Fruit fly (Drosophila melanogaster): ENCODE data around the gene daed.

The daed gene

dm6 chr2L:2177969-2178809 lies 37.9 kb downstream of the daed start, which contains the start of gene aop (continued):
- TF ChIP-seq cg (GFP tag; optimal IDR thresholded peaks at IDR 0.05) = peak; percentile 84
- no peak for TF ChIP-seq CG10654 (GFP tag; optimal IDR thresholded peaks at IDR 0.05)
- TF ChIP-seq CG3726 (GFP tag; IDR thresholded peaks at IDR 0.05) = no peak
- TF ChIP-seq CG4707 (GFP tag; optimal IDR thresholded peaks at IDR 0.05) = no peak
- TF ChIP-seq sob (GFP tag; IDR thresholded peaks at IDR 0.05) = no peak
- TF ChIP-seq CG34422 (GFP tag; IDR thresholded peaks at IDR 0.05) = peak; percentile 58; the same call in 1 of the 3 replicates
- no peak for TF ChIP-seq CG9932 (GFP tag; IDR thresholded peaks at IDR 0.05)
- no peak for TF ChIP-seq Xbp1 (GFP tag; optimal IDR thresholded peaks at IDR 0.05)
- no peak for TF ChIP-seq MBD-R2 (GFP tag; IDR thresholded peaks at IDR 0.05)
- TF ChIP-seq CG34376 (GFP tag; optimal IDR thresholded peaks at IDR 0.05) = peak; percentile 32
- no peak for TF ChIP-seq CG9797 (GFP tag; optimal IDR thresholded peaks at IDR 0.05)
- TF ChIP-seq CG13775 (GFP tag; optimal IDR thresholded peaks at IDR 0.05) = no peak
- peak; percentile 19 for TF ChIP-seq CG33557 (GFP tag; optimal IDR thresholded peaks at IDR 0.05)
- TF ChIP-seq gsb (GFP tag; IDR thresholded peaks at IDR 0.05) = no peak
- TF ChIP-seq CG32532 (GFP tag; IDR thresholded peaks at IDR 0.05) = no peak; the same call in 1 of the 2 replicates
- peak; percentile 57 for TF ChIP-seq CG13894 (tag; optimal IDR thresholded peaks at IDR 0.05)
- no peak for TF ChIP-seq ERR (GFP tag; optimal IDR thresholded peaks at IDR 0.05)
- TF ChIP-seq CG31441 (GFP tag; IDR thresholded peaks at IDR 0.05) = peak; percentile 33; the same call in 1 of the 2 replicates
- peak; percentile 39 for TF ChIP-seq CG3838 (GFP tag; optimal IDR thresholded peaks at IDR 0.05)
- no peak for TF ChIP-seq Aef1 (GFP tag; IDR thresholded peaks at IDR 0.05)
- no peak for TF ChIP-seq ind (GFP tag; optimal IDR thresholded peaks at IDR 0.05)
- TF ChIP-seq Ssrp (tag; optimal IDR thresholded peaks at IDR 0.05) = no peak
- no peak for TF ChIP-seq CG11696 (GFP tag; IDR thresholded peaks at IDR 0.05)
- TF ChIP-seq CG14965 (GFP tag; optimal IDR thresholded peaks at IDR 0.05; ENCODE audit: borderline replicate concordance) = no peak
- no peak for TF ChIP-seq NC2α (GFP tag; optimal IDR thresholded peaks at IDR 0.05)
- no peak for TF ChIP-seq croc (GFP tag; conservative IDR thresholded peaks at IDR 0.05)
- no peak for TF ChIP-seq CG3065 (GFP tag; optimal IDR thresholded peaks at IDR 0.05)
- no peak for TF ChIP-seq tio (GFP tag; optimal IDR thresholded peaks at IDR 0.05)
- peak; percentile 16 for TF ChIP-seq CG16863 (GFP tag; optimal IDR thresholded peaks at IDR 0.05)
- peak; percentile 61 for TF ChIP-seq HLHmδ (GFP tag; optimal IDR thresholded peaks at IDR 0.05)
- peak; percentile 42 for TF ChIP-seq scrt (GFP tag; optimal IDR thresholded peaks at IDR 0.05)
- TF ChIP-seq CG7745 (tag; optimal IDR thresholded peaks at IDR 0.05) = peak; percentile 45
- TF ChIP-seq wek (GFP tag; optimal IDR thresholded peaks at IDR 0.05) = no peak
- no peak for TF ChIP-seq CG9876 (GFP tag; optimal IDR thresholded peaks at IDR 0.05)
- peak; percentile 27 for TF ChIP-seq Nf-YC (tag; optimal IDR thresholded peaks at IDR 0.05)
- no peak for TF ChIP-seq CG14860 (GFP tag; IDR thresholded peaks at IDR 0.05; ENCODE audit: partially characterized antibody)
- TF ChIP-seq CG4854 (GFP tag; optimal IDR thresholded peaks at IDR 0.05) = no peak
- no peak for TF ChIP-seq toy (GFP tag; IDR thresholded peaks at IDR 0.05)
- 0 out of 3 replicates have a peak, but pooled peaks have one; percentile 41 for TF ChIP-seq CG34224 (GFP tag; IDR thresholded peaks at IDR 0.05; ENCODE audit: partially characterized antibody)
- peak; percentile 21 for TF ChIP-seq CG4328 (GFP tag; optimal IDR thresholded peaks at IDR 0.05)
- TF ChIP-seq fu2 (GFP tag; optimal IDR thresholded peaks at IDR 0.05) = no peak
- TF ChIP-seq sna (GFP tag; IDR thresholded peaks at IDR 0.05; ENCODE audit: partially characterized antibody) = no peak
- TF ChIP-seq Gsc (GFP tag; IDR thresholded peaks at IDR 0.05) = no peak
- TF ChIP-seq stwl (tag; optimal IDR thresholded peaks at IDR 0.05) = no peak
- peak; percentile 18 for TF ChIP-seq CG10267 (tag; optimal IDR thresholded peaks at IDR 0.05)
- TF ChIP-seq CG5953 (GFP tag; IDR thresholded peaks at IDR 0.05) = no peak
- peak; percentile 71 for TF ChIP-seq psq (GFP tag; optimal IDR thresholded peaks at IDR 0.05)
- no peak for TF ChIP-seq CG31224 (GFP tag; IDR thresholded peaks at IDR 0.05)
- TF ChIP-seq slbo (GFP tag; IDR thresholded peaks at IDR 0.05) = no peak
- TF ChIP-seq CG3995 (GFP tag; optimal IDR thresholded peaks at IDR 0.05) = no peak
